Fruit fly (Drosophila melanogaster): ENCODE measurements around the gene Prim1.

The Prim1 gene

DNA sequence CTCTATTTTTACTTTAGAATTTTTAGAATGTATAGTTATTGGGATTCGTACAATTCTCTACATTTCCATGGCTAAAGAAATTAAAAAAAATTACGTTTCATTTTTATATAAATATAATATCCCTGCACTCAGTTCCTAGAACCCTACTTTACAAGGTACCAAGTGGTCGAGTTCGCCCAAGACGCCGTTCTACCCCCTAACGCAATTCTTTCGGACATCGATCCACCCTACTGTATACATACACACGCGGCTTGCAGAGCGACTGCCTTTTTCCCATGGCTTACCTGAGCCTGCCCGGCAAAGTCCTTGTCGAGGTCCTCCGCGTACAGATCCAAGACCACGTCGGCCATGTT lies 25.4 kb upstream of the Prim1 start:
- TF ChIP-seq CG6276 (GFP tag; optimal IDR thresholded peaks at IDR 0.05) (no peak), CG6792 (GFP tag; optimal IDR thresholded peaks at IDR 0.05) (no peak), CG10669 (GFP tag; optimal IDR thresholded peaks at IDR 0.05) (no peak), pdm3 (GFP tag; optimal IDR thresholded peaks at IDR 0.05) (no peak), OdsH (GFP tag; optimal IDR thresholded peaks at IDR 0.05) (peak; percentile 38), CG6854 (GFP tag; optimal IDR thresholded peaks at IDR 0.05) (no peak), CG3032 (tag; optimal IDR thresholded peaks at IDR 0.05) (no peak), Hr4 (GFP tag; optimal IDR thresholded peaks at IDR 0.05) (peak; percentile 55), Sox14 (GFP tag; optimal IDR thresholded peaks at IDR 0.05) (no peak), Eip78C (GFP tag) (peak; percentile 73), Met (GFP tag; optimal IDR thresholded peaks at IDR 0.05) (peak; percentile 33), CG10631 (GFP tag; optimal IDR thresholded peaks at IDR 0.05) (no peak), Smox (GFP tag; optimal IDR thresholded peaks at IDR 0.05) (no peak), eg (GFP tag; IDR thresholded peaks at IDR 0.05) (peak; percentile 60; the same call in 2 of the 3 replicates), CG6808 (GFP tag; optimal IDR thresholded peaks at IDR 0.05) (no peak), CG31627 (GFP tag; optimal IDR thresholded peaks at IDR 0.05) (peak; percentile 30), Hr38 (GFP tag; optimal IDR thresholded peaks at IDR 0.05) (no peak), net (GFP tag; optimal IDR thresholded peaks at IDR 0.05) (no peak), fkh (GFP tag; optimal IDR thresholded peaks at IDR 0.05) (no peak), esn (GFP tag; optimal IDR thresholded peaks at IDR 0.05) (no peak), CG8119 (GFP tag; IDR thresholded peaks at IDR 0.05) (no peak), topi (GFP tag; optimal IDR thresholded peaks at IDR 0.05) (no peak), CG34406 (GFP tag; optimal IDR thresholded peaks at IDR 0.05) (no peak), CG15336 (GFP tag; IDR thresholded peaks at IDR 0.05) (peak; percentile 46; the same call in 1 of the 2 replicates)

DNA sequence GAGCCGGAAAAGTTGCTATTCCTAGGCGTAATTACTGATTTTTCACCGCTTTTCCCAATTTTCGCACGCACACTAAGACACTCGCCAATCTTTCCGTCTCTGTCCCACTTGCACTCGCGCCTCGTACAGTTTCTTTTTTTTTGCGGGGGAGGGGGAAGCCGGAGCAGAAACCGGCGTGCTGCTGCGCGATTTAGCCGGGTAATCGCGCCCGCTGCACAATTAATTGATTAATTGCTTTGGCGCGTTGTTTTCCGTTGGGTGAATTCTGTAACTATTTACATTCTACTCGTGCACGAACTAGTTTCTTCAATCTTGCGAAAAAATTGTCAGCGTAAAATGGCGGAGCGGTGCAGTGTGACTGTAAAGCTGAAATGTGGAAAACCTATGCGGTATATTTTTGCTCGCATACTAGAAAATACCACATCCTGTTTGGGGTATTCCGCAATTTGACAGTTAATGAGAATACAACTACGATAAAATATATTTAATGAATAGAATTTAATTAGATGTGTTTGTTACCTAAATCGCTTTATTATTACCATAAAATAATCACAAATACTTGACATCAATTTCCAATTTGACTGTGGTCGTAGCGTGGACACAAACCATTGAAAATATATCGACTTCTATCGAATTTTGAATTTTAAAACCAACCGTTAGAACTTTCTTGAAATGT lies 24.8 kb upstream of the Prim1 start, which contains the start of gene Cpsf6:
TSS of gene Cpsf6 (minus strand) at position 362 of the 676 bp plus-strand sequence.
- TF ChIP-seq CG8119 (GFP tag; IDR thresholded peaks at IDR 0.05) (0 out of 3 replicates have a peak, but pooled peaks have one; percentile 27), dac (GFP tag; optimal IDR thresholded peaks at IDR 0.05) (no peak), Eip78C (GFP tag) (peak; percentile 74), cyc (GFP tag; optimal IDR thresholded peaks at IDR 0.05) (peak; percentile 14), fkh (GFP tag; optimal IDR thresholded peaks at IDR 0.05) (no peak), eg (GFP tag; IDR thresholded peaks at IDR 0.05) (peak; percentile 21; the same call in 1 of the 3 replicates), Met (GFP tag; optimal IDR thresholded peaks at IDR 0.05) (peak; percentile 62), CG10631 (GFP tag; optimal IDR thresholded peaks at IDR 0.05) (peak; percentile 47), Gug (GFP tag; IDR thresholded peaks at IDR 0.05) (peak; percentile 49; the same call in 1 of the 2 replicates), esn (GFP tag; optimal IDR thresholded peaks at IDR 0.05) (peak; percentile 48), CG34406 (GFP tag; optimal IDR thresholded peaks at IDR 0.05) (no peak), Eip75B (GFP tag; optimal IDR thresholded peaks at IDR 0.05) (peak; percentile 34), Eip93F (GFP tag; optimal IDR thresholded peaks at IDR 0.05) (peak; percentile 14), CG16779 (tag; optimal IDR thresholded peaks at IDR 0.05) (no peak), CG8632 (GFP tag; optimal IDR thresholded peaks at IDR 0.05) (no peak), CG3032 (tag; optimal IDR thresholded peaks at IDR 0.05) (peak; percentile 57), CG15336 (GFP tag; IDR thresholded peaks at IDR 0.05) (no peak), Hr4 (GFP tag; optimal IDR thresholded peaks at IDR 0.05) (peak; percentile 61), acj6 (GFP tag; optimal IDR thresholded peaks at IDR 0.05) (peak; percentile 44), CG31627 (GFP tag; optimal IDR thresholded peaks at IDR 0.05) (peak; percentile 42), CG32006 (GFP tag; optimal IDR thresholded peaks at IDR 0.05) (peak; percentile 16), Lpt (GFP tag; optimal IDR thresholded peaks at IDR 0.05) (no peak), CG7368 (GFP tag; optimal IDR thresholded peaks at IDR 0.05) (no peak), topi (GFP tag; optimal IDR thresholded peaks at IDR 0.05) (peak; percentile 5), fd59A (GFP tag; optimal IDR thresholded peaks at IDR 0.05) (no peak), CG10669 (GFP tag; optimal IDR thresholded peaks at IDR 0.05) (no peak), Ets96B (tag; optimal IDR thresholded peaks at IDR 0.05) (peak; percentile 26), Smox (GFP tag; optimal IDR thresholded peaks at IDR 0.05) (peak; percentile 45), fd85E (GFP tag; optimal IDR thresholded peaks at IDR 0.05) (no peak), Hr39 (GFP tag; optimal IDR thresholded peaks at IDR 0.05) (peak; percentile 48), CG6163 (GFP tag; IDR thresholded peaks at IDR 0.05) (no peak; the same call in 2 of the 3 replicates), OdsH (GFP tag; optimal IDR thresholded peaks at IDR 0.05) (peak; percentile 47), svp (GFP tag) (peak; percentile 61), Sox14 (GFP tag; optimal IDR thresholded peaks at IDR 0.05) (peak; percentile 51), Blimp-1 (GFP tag; optimal IDR thresholded peaks at IDR 0.05) (no peak), vri (GFP tag; optimal IDR thresholded peaks at IDR 0.05) (no peak), CG8319 (GFP tag; optimal IDR thresholded peaks at IDR 0.05) (no peak), CG6792 (GFP tag; optimal IDR thresholded peaks at IDR 0.05) (peak; percentile 15), CG6276 (GFP tag; optimal IDR thresholded peaks at IDR 0.05) (no peak), net (GFP tag; optimal IDR thresholded peaks at IDR 0.05) (no peak), pdm3 (GFP tag; optimal IDR thresholded peaks at IDR 0.05) (peak; percentile 55), CG1621 (tag; optimal IDR thresholded peaks at IDR 0.05) (no peak), ss (GFP tag; optimal IDR thresholded peaks at IDR 0.05) (peak; percentile 46 to 58)

All from whole organism, prepupa.